Worm (Caenorhabditis elegans): ENCODE data around the gene irld-50.
A peak's percentile ranks its signal among the peaks of the same experiment; 100 is the strongest.

Gene irld-50

DNA sequence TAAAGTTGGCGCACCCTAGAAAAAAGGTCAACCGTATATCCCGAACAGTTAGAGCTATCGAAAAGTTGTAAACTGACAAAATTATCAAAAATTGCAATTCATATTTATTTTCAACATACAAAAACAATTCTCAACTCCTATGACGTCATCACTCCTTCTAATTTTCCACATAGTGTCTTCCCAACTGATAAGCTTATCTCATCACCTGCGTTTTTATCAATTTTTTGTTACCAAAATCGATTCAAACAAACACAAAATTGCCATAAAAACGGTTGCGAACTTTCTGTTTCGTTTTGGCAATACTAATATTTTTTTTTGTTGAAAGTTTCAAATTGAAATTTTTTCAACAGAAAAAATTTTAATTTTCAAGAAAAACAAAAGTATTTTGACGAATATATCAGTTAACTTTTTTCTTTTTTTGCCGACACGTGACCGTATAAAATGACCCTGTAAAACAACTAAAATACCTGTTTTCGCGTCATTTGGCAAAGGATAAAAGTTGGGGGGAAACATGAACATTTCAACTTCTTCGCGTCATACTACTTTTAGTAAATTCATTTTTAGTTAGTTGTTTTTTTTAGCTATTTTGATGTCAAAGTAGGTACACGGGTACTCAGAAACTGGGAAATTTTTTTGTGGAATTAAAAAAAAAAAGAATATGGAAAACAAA, 31.8 kb upstream of the irld-50 start:
- TF ChIP-seq sea-2 (GFP tag; IDR thresholded peaks at IDR 0.05): no peak
- no peak for TF ChIP-seq ceh-100 (GFP tag; IDR thresholded peaks at IDR 0.05)
- TF ChIP-seq bed-1 (GFP tag; IDR thresholded peaks at IDR 0.05): no peak
- TF ChIP-seq ets-4 (GFP tag; optimal IDR thresholded peaks at IDR 0.05): no peak
- no peak for TF ChIP-seq madf-10 (tag; optimal IDR thresholded peaks at IDR 0.05)
- peak; percentile 55 for TF ChIP-seq nhr-80 (tag; optimal IDR thresholded peaks at IDR 0.05)
- TF ChIP-seq atf-7 (tag; optimal IDR thresholded peaks at IDR 0.05): peak; percentile 87
- TF ChIP-seq snpc-3.4 (tag; optimal IDR thresholded peaks at IDR 0.05): no peak
- TF ChIP-seq dox-1 (GFP tag; IDR thresholded peaks at IDR 0.05): 0 out of 2 replicates have a peak, but pooled peaks have one; percentile 16
- no peak for TF ChIP-seq athp-1 (tag; optimal IDR thresholded peaks at IDR 0.05)

DNA sequence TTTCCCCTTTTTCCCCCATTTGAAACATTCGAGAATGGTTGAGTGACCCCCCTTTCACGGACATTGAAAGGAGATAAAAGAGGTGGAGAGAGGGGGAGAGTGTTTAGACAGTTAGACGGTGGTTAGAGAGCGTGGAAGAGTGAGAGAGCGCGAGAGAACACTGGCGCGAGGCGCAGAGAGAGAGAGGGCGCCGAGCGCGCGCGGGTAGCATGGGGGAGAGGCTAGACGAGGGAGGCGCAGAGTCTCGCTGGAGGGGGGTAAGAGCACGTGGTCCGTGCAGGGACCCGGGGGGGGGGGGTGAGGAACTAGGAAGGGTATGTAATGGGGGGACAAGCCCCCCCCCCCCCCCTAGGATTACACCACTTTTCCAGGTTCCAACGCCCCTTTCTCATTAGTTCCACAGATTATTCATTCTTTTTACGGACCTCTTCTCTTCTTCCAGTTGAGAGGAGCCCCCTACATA, 30.1 kb upstream of the irld-50 start:
- TF ChIP-seq cebp-2 (GFP tag; IDR thresholded peaks at IDR 0.05) (peak; percentile 78; the same call in 1 of the 2 replicates), let-607 (tag; optimal IDR thresholded peaks at IDR 0.05) (peak in 1 of 2 experiments; percentile 9), hlh-26 (GFP tag; conservative IDR thresholded peaks at IDR 0.05) (no peak), F55B11.4 (tag; optimal IDR thresholded peaks at IDR 0.05; ENCODE audit: borderline replicate concordance, insufficient read depth) (no peak), sea-2 (GFP tag; IDR thresholded peaks at IDR 0.05) (peak; percentile 79; the same call in 1 of the 2 replicates), dpff-1 (tag; optimal IDR thresholded peaks at IDR 0.05) (peak; percentile 87), mxl-1 (tag; optimal IDR thresholded peaks at IDR 0.05) (no peak), aptf-2 (GFP tag; conservative IDR thresholded peaks at IDR 0.05) (0 out of 2 replicates have a peak, but pooled peaks have one; percentile 50), tbp1 (GFP tag; optimal IDR thresholded peaks at IDR 0.05) (peak; percentile 65), athp-1 (tag; optimal IDR thresholded peaks at IDR 0.05) (peak; percentile 82), F22D6.2 (tag; optimal IDR thresholded peaks at IDR 0.05) (peak; percentile 46), lin-54 (GFP tag; optimal IDR thresholded peaks at IDR 0.05) (peak; percentile 70), dpl-1 (GFP tag; optimal IDR thresholded peaks at IDR 0.05) (peak; percentile 1), ztf-26 (tag; optimal IDR thresholded peaks at IDR 0.05) (peak; percentile 97), snpc-1.1 (tag; optimal IDR thresholded peaks at IDR 0.05; ENCODE audit: insufficient read depth) (no peak), chd-7 (tag; optimal IDR thresholded peaks at IDR 0.05) (peak; percentile 99), nhr-179 (tag; optimal IDR thresholded peaks at IDR 0.05) (no peak), mcd-1 (GFP tag; IDR thresholded peaks at IDR 0.05) (peak; percentile 95), mes-4 (tag; optimal IDR thresholded peaks at IDR 0.05) (no peak), hsf-1 (GFP tag; IDR thresholded peaks at IDR 0.05) (peak; percentile 83), snpc-1.3 (tag; optimal IDR thresholded peaks at IDR 0.05; ENCODE audit: insufficient read depth) (no peak), lsy-27 (tag; optimal IDR thresholded peaks at IDR 0.05; ENCODE audit: borderline replicate concordance, insufficient read depth) (no peak), nhr-90 (tag; optimal IDR thresholded peaks at IDR 0.05) (no peak), madf-6 (GFP tag; IDR thresholded peaks at IDR 0.05) (peak; percentile 47; the same call in 1 of the 2 replicates), B0035.1 (tag; optimal IDR thresholded peaks at IDR 0.05) (no peak), ama-1 (optimal IDR thresholded peaks at IDR 0.05) (no peak), ama-1 (GFP tag; optimal IDR thresholded peaks at IDR 0.05) (no peak), B0019.2 (GFP tag; conservative IDR thresholded peaks at IDR 0.05) (no peak), xnd-1 (tag; optimal IDR thresholded peaks at IDR 0.05) (no peak), T26A5.8 (tag; optimal IDR thresholded peaks at IDR 0.05) (no peak), bed-2 (GFP tag; IDR thresholded peaks at IDR 0.05) (0 out of 2 replicates have a peak, but pooled peaks have one; percentile 42), ceh-58 (GFP tag; IDR thresholded peaks at IDR 0.05) (no peak), ceh-40 (GFP tag; IDR thresholded peaks at IDR 0.05) (no peak), Y79H2A.3 (GFP tag; conservative IDR thresholded peaks at IDR 0.05) (no peak), nhr-120 (GFP tag; IDR thresholded peaks at IDR 0.05) (0 out of 2 replicates have a peak, but pooled peaks have one; percentile 87), attf-3 (GFP tag; conservative IDR thresholded peaks at IDR 0.05) (0 out of 2 replicates have a peak, but pooled peaks have one; percentile 30), T07F8.4 (tag; optimal IDR thresholded peaks at IDR 0.05) (no peak), attf-6 (GFP tag; IDR thresholded peaks at IDR 0.05) (peak; percentile 49; the same call in 1 of the 2 replicates)

Data from whole organism, young adult.